Worm (Caenorhabditis elegans): Measurements from ENCODE around the gene Y38H8A.12.

Y38H8A.12 gene

DNA sequence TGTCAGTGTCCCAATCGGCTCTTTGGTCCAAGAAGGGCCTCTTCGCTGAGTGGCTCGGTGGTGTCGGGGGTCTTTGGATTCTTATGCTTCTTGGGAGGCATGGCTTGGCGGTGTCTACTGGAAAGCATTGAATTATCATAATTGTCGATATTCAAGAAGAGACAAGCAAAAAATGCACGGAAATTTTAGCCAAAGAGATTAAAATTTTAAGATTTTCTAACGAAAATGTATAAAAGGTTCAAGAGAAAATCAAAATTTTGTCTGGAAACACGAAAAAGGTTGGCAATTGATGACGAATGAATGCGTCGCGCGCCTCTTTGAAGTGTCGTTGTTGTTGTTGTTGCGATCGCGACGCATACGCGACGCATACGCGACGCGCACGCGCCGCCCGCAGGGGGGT is at the start of gene Y38H8A.12:
TSS of gene Y38H8A.12 (minus strand) at position 101 of the 400 bp plus-strand sequence.
- TF ChIP-seq hnd-1 (tag; optimal IDR thresholded peaks at IDR 0.05) (no peak), pes-1 (GFP tag; IDR thresholded peaks at IDR 0.05) (no peak), B0310.2 (tag; optimal IDR thresholded peaks at IDR 0.05) (no peak), sea-1 (GFP tag; conservative IDR thresholded peaks at IDR 0.05) (no peak), F13C5.2 (tag; optimal IDR thresholded peaks at IDR 0.05) (no peak), tra-4 (tag; optimal IDR thresholded peaks at IDR 0.05) (no peak), scrt-1 (GFP tag; IDR thresholded peaks at IDR 0.05) (no peak), ceh-13 (GFP tag; optimal IDR thresholded peaks at IDR 0.05) (no peak), hmbx-1 (tag; optimal IDR thresholded peaks at IDR 0.05) (no peak), ama-1 (optimal IDR thresholded peaks at IDR 0.05) (no peak), aly-1 (tag; optimal IDR thresholded peaks at IDR 0.05) (no peak), ets-7 (tag; optimal IDR thresholded peaks at IDR 0.05) (no peak), hmg-4 (GFP tag; optimal IDR thresholded peaks at IDR 0.05) (no peak), ceh-36 (tag; optimal IDR thresholded peaks at IDR 0.05) (no peak), flt-1 (GFP tag; IDR thresholded peaks at IDR 0.05) (no peak), tbx-11 (GFP tag; IDR thresholded peaks at IDR 0.05) (no peak), tbx-37 (GFP tag; conservative IDR thresholded peaks at IDR 0.05) (no peak)

DNA sequence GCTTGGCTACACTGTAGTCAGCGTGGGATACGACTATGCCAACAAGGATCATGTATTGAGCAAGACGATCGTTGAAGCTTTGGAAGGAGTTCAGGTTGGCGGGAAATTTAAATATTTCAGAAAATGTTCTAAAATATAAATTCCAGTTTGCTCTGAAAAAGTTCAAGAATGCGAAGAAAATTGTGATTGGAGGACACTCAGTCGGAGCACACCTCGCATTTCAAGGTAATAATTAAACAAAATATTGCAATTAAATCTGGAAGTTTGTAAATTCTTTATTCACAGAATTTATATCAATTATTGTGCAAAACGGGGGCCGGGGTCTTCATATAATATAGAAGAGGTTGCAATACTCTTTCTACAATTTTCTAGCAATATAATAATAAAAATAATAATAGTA is 49.3 kb upstream of the Y38H8A.12 start:
- TF ChIP-seq scrt-1 (GFP tag; IDR thresholded peaks at IDR 0.05) (no peak), tbx-37 (GFP tag; conservative IDR thresholded peaks at IDR 0.05) (no peak), ceh-36 (tag; optimal IDR thresholded peaks at IDR 0.05) (no peak), hnd-1 (tag; optimal IDR thresholded peaks at IDR 0.05) (no peak), ceh-13 (GFP tag; optimal IDR thresholded peaks at IDR 0.05) (no peak), B0310.2 (tag; optimal IDR thresholded peaks at IDR 0.05) (no peak), ets-7 (tag; optimal IDR thresholded peaks at IDR 0.05) (no peak), sea-1 (GFP tag; conservative IDR thresholded peaks at IDR 0.05) (no peak), tbx-11 (GFP tag; IDR thresholded peaks at IDR 0.05) (no peak), F13C5.2 (tag; optimal IDR thresholded peaks at IDR 0.05) (no peak)

DNA sequence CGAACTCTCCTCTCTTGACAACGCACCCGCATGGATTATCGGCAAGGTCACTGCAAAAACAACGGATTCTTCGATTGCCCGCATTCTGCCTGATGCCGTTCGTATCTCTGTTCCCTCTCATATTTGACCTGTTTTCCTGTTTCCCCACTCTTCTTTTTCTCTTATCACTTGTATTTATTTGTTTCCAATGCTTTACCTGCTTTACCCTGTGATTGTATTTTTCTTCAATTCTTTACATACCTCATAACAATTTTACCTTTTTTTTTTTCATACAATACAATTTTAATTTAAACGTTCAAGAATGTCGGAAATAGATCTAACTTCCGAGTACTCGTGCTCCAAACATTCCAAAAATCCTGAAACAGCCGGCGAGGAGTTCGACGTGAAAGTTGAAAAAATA is 48.1 kb upstream of the Y38H8A.12 start, which contains the start of gene afmd-2:
TSS of gene afmd-2 (plus strand) at position 301 of the 400 bp plus-strand sequence.
- TF ChIP-seq tbx-11 (GFP tag; IDR thresholded peaks at IDR 0.05) (no peak), ets-7 (tag; optimal IDR thresholded peaks at IDR 0.05) (no peak), ama-1 (optimal IDR thresholded peaks at IDR 0.05) (no peak), B0310.2 (tag; optimal IDR thresholded peaks at IDR 0.05) (no peak), hnd-1 (tag; optimal IDR thresholded peaks at IDR 0.05) (no peak), pes-1 (GFP tag; IDR thresholded peaks at IDR 0.05) (no peak), flt-1 (GFP tag; IDR thresholded peaks at IDR 0.05) (no peak), scrt-1 (GFP tag; IDR thresholded peaks at IDR 0.05) (no peak), ceh-13 (GFP tag; optimal IDR thresholded peaks at IDR 0.05) (no peak), sea-1 (GFP tag; conservative IDR thresholded peaks at IDR 0.05) (no peak)

DNA sequence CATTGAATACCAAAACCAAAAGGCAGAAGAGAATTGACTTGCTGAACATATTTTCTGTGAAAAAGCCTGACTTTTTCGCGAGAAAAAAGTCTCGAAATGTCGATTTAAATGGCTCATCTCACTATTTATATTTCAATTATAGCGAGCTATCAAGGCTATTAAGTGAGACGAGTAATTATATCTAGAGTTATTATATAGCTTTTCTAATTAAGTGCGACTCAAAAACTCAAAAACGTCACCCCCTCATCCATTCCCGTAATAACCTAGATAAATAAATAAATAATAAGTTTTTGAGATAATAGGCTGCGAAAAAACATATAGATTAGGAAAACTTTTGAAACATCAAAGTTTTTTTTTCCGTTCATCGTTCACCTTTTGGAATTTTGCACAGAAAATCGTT is 44.9 kb upstream of the Y38H8A.12 start, which contains the start of gene nlp-17:
TSS of gene nlp-17 (minus strand) at position 101 of the 400 bp plus-strand sequence.
- no peak for TF ChIP-seq ama-1 (optimal IDR thresholded peaks at IDR 0.05)
- no peak for TF ChIP-seq B0310.2 (tag; optimal IDR thresholded peaks at IDR 0.05)
- TF ChIP-seq hmg-4 (GFP tag; optimal IDR thresholded peaks at IDR 0.05): no peak

DNA sequence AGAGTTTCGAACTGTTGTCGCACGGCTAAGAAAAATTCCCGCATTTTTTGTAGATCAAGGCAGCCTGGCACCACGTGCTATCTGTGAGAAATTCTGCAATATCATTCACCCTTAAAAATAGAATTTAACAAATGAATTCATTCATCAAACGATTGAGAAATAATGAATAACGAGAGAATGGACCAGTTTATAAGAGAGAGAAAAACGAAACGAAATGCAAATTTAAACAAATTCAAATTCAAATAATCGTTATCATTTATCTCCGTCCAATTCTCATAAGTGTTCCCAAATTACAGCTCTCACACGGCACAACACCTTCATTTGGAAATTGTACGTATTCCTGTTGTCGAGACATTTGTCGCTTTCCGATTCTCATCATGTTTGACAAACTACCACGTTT is 44.4 kb upstream of the Y38H8A.12 start, which contains the start of gene seld-1:
TSS of gene seld-1 (plus strand) at position 301 of the 400 bp plus-strand sequence.
- no peak for TF ChIP-seq hmg-4 (GFP tag; optimal IDR thresholded peaks at IDR 0.05)
- TF ChIP-seq flt-1 (GFP tag; IDR thresholded peaks at IDR 0.05): no peak
- TF ChIP-seq hmbx-1 (tag; optimal IDR thresholded peaks at IDR 0.05): no peak
- TF ChIP-seq F13C5.2 (tag; optimal IDR thresholded peaks at IDR 0.05): no peak

DNA sequence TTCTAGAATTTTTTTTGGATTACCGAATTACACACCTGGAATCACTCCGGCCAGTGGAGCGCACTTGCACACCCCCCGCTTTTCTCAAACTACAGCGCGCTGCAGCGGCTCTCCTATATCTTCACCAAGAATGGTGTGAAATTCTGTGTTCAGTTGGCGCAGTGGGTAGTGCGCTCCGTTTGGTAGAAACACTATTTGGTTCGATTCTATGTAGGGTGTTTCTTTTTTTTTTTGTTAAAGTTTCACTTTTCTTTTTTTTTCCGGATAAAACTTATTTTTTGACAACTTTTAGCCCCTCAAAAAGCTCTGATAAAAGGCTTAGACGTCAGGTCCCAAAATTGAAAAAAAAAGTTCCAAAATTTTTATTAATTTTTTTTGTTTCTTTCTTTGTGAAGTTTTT is 43.3 kb upstream of the Y38H8A.12 start:
- TF ChIP-seq pes-1 (GFP tag; IDR thresholded peaks at IDR 0.05) (peak; percentile 63), flt-1 (GFP tag; IDR thresholded peaks at IDR 0.05) (peak; percentile 59), scrt-1 (GFP tag; IDR thresholded peaks at IDR 0.05) (0 out of 2 replicates have a peak, but pooled peaks have one; percentile 14)

DNA sequence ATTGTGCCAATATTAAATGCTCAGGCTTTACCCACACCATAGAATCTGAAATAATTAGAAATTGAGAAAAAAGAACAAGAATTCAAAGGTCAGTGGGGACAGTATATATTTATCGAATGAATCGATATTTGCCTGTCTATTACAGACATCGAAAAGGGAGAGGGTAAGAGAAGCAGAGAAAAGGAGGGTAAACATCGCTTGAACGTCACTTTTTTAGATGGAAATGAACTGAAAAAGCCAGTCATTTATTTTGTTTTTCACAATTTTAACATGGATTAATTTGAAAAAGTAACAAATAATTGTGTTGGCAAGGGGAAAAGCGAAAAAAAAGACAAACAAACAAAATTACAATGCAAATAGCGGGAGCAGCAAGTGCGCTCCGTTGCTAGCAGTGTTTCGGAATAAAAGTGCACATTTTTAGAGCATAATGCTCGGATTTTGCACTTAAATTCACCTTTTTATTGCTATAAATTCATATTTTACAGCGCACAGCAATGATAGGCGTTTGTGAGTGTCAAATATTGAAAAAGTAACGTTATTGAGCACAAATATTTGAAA is 42.1 kb upstream of the Y38H8A.12 start, which contains the start of gene tbc-9:
TSS of gene tbc-9 (minus strand) at position 51 of the 558 bp plus-strand sequence.
- TF ChIP-seq aly-1 (tag; optimal IDR thresholded peaks at IDR 0.05): no peak
- TF ChIP-seq ama-1 (optimal IDR thresholded peaks at IDR 0.05): no peak
- TF ChIP-seq ceh-13 (GFP tag; optimal IDR thresholded peaks at IDR 0.05): no peak
- TF ChIP-seq hmbx-1 (tag; optimal IDR thresholded peaks at IDR 0.05): no peak
- TF ChIP-seq tra-4 (tag; optimal IDR thresholded peaks at IDR 0.05): no peak
- no peak for TF ChIP-seq ets-7 (tag; optimal IDR thresholded peaks at IDR 0.05)

DNA sequence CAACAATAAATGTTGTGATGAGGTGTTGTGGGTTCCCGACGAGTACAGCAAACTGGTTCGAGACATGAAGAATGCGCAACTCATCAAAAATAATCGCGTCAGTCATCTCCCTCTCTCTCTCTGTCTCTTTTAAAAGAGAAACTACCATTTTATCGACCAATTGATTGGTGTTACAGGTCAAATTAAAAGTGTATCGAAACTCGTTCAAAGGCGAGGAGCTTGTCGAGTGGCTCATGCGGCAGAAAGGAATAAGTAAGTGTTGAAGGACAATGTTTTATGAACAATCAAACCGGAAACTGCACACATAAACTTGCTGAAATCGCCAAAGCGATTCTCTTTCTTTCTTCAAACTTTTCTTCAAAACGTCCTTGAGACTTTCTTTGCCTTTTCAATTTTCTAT is 32.9 kb upstream of the Y38H8A.12 start:
- no peak for TF ChIP-seq hmg-4 (GFP tag; optimal IDR thresholded peaks at IDR 0.05)
- TF ChIP-seq B0310.2 (tag; optimal IDR thresholded peaks at IDR 0.05): no peak
- no peak for TF ChIP-seq ceh-36 (tag; optimal IDR thresholded peaks at IDR 0.05)

DNA sequence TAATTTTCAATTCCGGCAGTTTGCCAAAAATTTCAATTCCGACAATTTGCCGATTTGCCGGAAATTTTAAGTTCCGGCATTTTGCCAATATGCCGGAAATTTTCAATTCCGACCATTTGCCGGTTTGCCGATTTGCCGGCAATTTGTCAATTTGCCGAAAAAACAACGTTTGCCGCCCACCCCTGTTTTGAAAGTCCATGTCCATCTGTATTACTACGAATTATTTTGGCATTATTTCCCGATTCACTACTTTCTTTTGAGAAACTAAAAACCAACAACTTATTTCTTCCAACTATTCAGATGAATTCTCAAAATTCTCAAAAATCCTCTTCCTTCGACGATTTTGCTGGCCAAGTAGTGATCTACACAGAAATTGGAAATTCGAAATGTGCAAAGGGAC is 31.5 kb upstream of the Y38H8A.12 start, which contains the start of gene Y45F10A.7:
TSS of gene Y45F10A.7 (plus strand) at position 301 of the 400 bp plus-strand sequence.
- no peak for TF ChIP-seq flt-1 (GFP tag; IDR thresholded peaks at IDR 0.05)
- TF ChIP-seq tra-4 (tag; optimal IDR thresholded peaks at IDR 0.05): no peak
- no peak for TF ChIP-seq aly-1 (tag; optimal IDR thresholded peaks at IDR 0.05)
- TF ChIP-seq scrt-1 (GFP tag; IDR thresholded peaks at IDR 0.05): no peak
- TF ChIP-seq hmg-4 (GFP tag; optimal IDR thresholded peaks at IDR 0.05): no peak
- TF ChIP-seq hmbx-1 (tag; optimal IDR thresholded peaks at IDR 0.05): no peak
- no peak for TF ChIP-seq hnd-1 (tag; optimal IDR thresholded peaks at IDR 0.05)

All from whole organism, early embryonic.